Fruit fly (Drosophila melanogaster): Measurements from ENCODE around the gene Pp2A-29B.

The Pp2A-29B gene

DNA sequence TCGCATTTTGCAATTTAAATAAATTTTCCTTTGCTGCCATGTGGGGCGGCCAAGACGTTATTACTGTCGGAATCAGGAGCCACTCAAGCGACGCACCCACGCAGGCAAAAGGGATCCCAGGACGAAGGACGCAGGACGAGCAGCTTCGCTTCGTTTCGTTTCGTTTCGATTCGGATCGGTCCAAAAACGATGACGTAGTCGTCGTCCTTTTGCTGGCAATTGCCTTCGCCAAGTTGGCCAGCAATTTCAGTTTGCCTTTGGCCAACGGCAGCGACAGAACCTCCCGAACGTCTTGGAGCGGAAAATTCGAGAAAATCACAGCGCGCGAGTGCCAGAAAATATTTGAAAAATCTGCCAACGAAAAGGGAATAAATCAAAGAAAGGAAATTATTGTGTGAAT lies 27.8 kb upstream of the Pp2A-29B start, which contains the start of gene witty:
witty (plus strand) TSS at position 249 of the 400 bp plus-strand sequence.
- no peak for TF ChIP-seq fd85E (GFP tag; optimal IDR thresholded peaks at IDR 0.05)
- TF ChIP-seq Ets21C (GFP tag; optimal IDR thresholded peaks at IDR 0.05), result no peak
- no peak for TF ChIP-seq achi (GFP tag; optimal IDR thresholded peaks at IDR 0.05)
- TF ChIP-seq Lpt (GFP tag; optimal IDR thresholded peaks at IDR 0.05), result no peak
- TF ChIP-seq svp (GFP tag), result no peak
- TF ChIP-seq cyc (GFP tag; optimal IDR thresholded peaks at IDR 0.05), result no peak
- TF ChIP-seq CG6163 (GFP tag; IDR thresholded peaks at IDR 0.05), result no peak
- TF ChIP-seq esn (GFP tag; optimal IDR thresholded peaks at IDR 0.05), result no peak
- TF ChIP-seq CG11762 (GFP tag; optimal IDR thresholded peaks at IDR 0.05; ENCODE audit: insufficient read depth), result no peak
- TF ChIP-seq Hr39 (GFP tag; optimal IDR thresholded peaks at IDR 0.05), result no peak
- TF ChIP-seq CG9139 (GFP tag; optimal IDR thresholded peaks at IDR 0.05), result no peak
- TF ChIP-seq Blimp-1 (GFP tag; optimal IDR thresholded peaks at IDR 0.05), result no peak
- TF ChIP-seq CG10669 (GFP tag; optimal IDR thresholded peaks at IDR 0.05), result no peak
- TF ChIP-seq CG8319 (GFP tag; optimal IDR thresholded peaks at IDR 0.05), result no peak
- TF ChIP-seq spab (GFP tag; optimal IDR thresholded peaks at IDR 0.05), result no peak
- TF ChIP-seq fd59A (GFP tag; optimal IDR thresholded peaks at IDR 0.05), result no peak
- no peak for TF ChIP-seq CG6276 (GFP tag; optimal IDR thresholded peaks at IDR 0.05)
- TF ChIP-seq CG6808 (GFP tag; optimal IDR thresholded peaks at IDR 0.05), result no peak
- no peak for TF ChIP-seq Hr38 (GFP tag; optimal IDR thresholded peaks at IDR 0.05)

- no peak for TF ChIP-seq CG6808 (GFP tag; optimal IDR thresholded peaks at IDR 0.05)
- TF ChIP-seq CG6792 (GFP tag; optimal IDR thresholded peaks at IDR 0.05), result no peak
- TF ChIP-seq Blimp-1 (GFP tag; optimal IDR thresholded peaks at IDR 0.05), result no peak
- no peak for TF ChIP-seq dsx (GFP tag; optimal IDR thresholded peaks at IDR 0.05; ENCODE audit: poor library complexity, severe bottlenecking)
- no peak for TF ChIP-seq CG11762 (GFP tag; optimal IDR thresholded peaks at IDR 0.05; ENCODE audit: insufficient read depth)
- no peak for TF ChIP-seq fd59A (GFP tag; optimal IDR thresholded peaks at IDR 0.05)
- TF ChIP-seq topi (GFP tag; optimal IDR thresholded peaks at IDR 0.05), result no peak
- TF ChIP-seq CG7368 (GFP tag; optimal IDR thresholded peaks at IDR 0.05), result no peak
- no peak for TF ChIP-seq CG8319 (GFP tag; optimal IDR thresholded peaks at IDR 0.05)
Observed at dm6 chr2L:8339751-8340349, 26.0 kb upstream of the Pp2A-29B start.

- TF ChIP-seq OdsH (GFP tag; optimal IDR thresholded peaks at IDR 0.05) (no peak), CG11294 (GFP tag; IDR thresholded peaks at IDR 0.05) (no peak), CG8119 (GFP tag; IDR thresholded peaks at IDR 0.05) (no peak), CG6854 (GFP tag; optimal IDR thresholded peaks at IDR 0.05) (no peak), Met (GFP tag; optimal IDR thresholded peaks at IDR 0.05) (no peak), CG6276 (GFP tag; optimal IDR thresholded peaks at IDR 0.05) (no peak), dac (GFP tag; optimal IDR thresholded peaks at IDR 0.05) (no peak), Smox (GFP tag; optimal IDR thresholded peaks at IDR 0.05) (no peak), achi (GFP tag; optimal IDR thresholded peaks at IDR 0.05) (no peak), CG31627 (GFP tag; optimal IDR thresholded peaks at IDR 0.05) (no peak), Ets96B (tag; optimal IDR thresholded peaks at IDR 0.05) (no peak), Hr4 (GFP tag; optimal IDR thresholded peaks at IDR 0.05) (no peak)
Observed at dm6 chr2L:8342395-8342794, 23.4 kb upstream of the Pp2A-29B start, which contains the start of gene CG14273. Gene CG14273 (plus strand): TSS chr2L:8342695.

dm6 chr2L:8344536-8344935 lies 21.3 kb upstream of the Pp2A-29B start:
- TF ChIP-seq vri (GFP tag; optimal IDR thresholded peaks at IDR 0.05) (peak; percentile 70), svp (GFP tag) (peak; percentile 84), CG10631 (GFP tag; optimal IDR thresholded peaks at IDR 0.05) (no peak), CG6163 (GFP tag; IDR thresholded peaks at IDR 0.05) (no peak)
